Worm (Caenorhabditis elegans) whole organism, L1 larva: ENCODE results near the gene zim-3.

ENCODE experiments used
- C04F5.9 ChIP-seq: sonication (generic microtip); optimal IDR thresholded peaks from 2 replicates; lab custom pipeline; 2016; ENCODE audit warnings: missing genetic modification characterization, missing compliant biosample characterization
- C34B4.2 ChIP-seq: sonication (generic microtip); optimal IDR thresholded peaks from 2 replicates; lab custom pipeline; 2017; ENCODE audit warnings: mild to moderate bottlenecking, missing genetic modification characterization, missing compliant biosample characterization
- blmp-1 ChIP-seq: fragments of 150-350 bp; optimal IDR thresholded peaks from 2 replicates; lab custom pipeline; 2014; ENCODE audit warnings: missing biosample characterization, missing genetic modification characterization
- efl-1 ChIP-seq, 4 experiments: fragments of 150-350 bp; optimal IDR thresholded peaks in 3 of 4; peaks in 1 of 4; 1 replicate in 1 of 4; 2 replicates in 3 of 4; lab custom pipeline; 2014; ENCODE audit warnings: missing biosample characterization in 2 of 4, missing genetic modification characterization in 2 of 4, missing genetic modification reagents in 2 of 4
- elt-3 ChIP-seq, 6 experiments: fragments of 150-350 bp in 1 of 6; sonication (generic microtip); optimal IDR thresholded peaks; 2 replicates each; lab custom pipeline; 2017 to 2018; ENCODE audit warnings: missing biosample characterization in 6 of 6, missing genetic modification characterization in 6 of 6, inconsistent platforms in 1 of 6
- fkh-10 ChIP-seq: sonication (generic microtip); optimal IDR thresholded peaks from 2 replicates; lab custom pipeline; 2017; ENCODE audit warnings: missing biosample characterization, missing genetic modification reagents, missing genetic modification characterization
- fkh-4 ChIP-seq: sonication (generic microtip); optimal IDR thresholded peaks from 2 replicates; lab custom pipeline; 2016; ENCODE audit warnings: missing compliant biosample characterization, missing genetic modification characterization, borderline replicate concordance
- hlh-17 ChIP-seq: fragments of 200-800 bp; sonication (Bioruptor generic); optimal IDR thresholded peaks from 2 replicates; lab custom pipeline; 2018; ENCODE audit warnings: missing genetic modification characterization, mild to moderate bottlenecking, missing compliant biosample characterization, moderate library complexity, borderline replicate concordance
- lin-14 ChIP-seq: fragments of 200-800 bp; sonication (Bioruptor generic); optimal IDR thresholded peaks from 2 replicates; lab custom pipeline; 2018; ENCODE audit warnings: mild to moderate bottlenecking, missing genetic modification characterization, moderate library complexity, missing compliant biosample characterization
- lin-39 ChIP-seq: fragments of 150-350 bp; optimal IDR thresholded peaks from 2 replicates; lab custom pipeline; 2014; ENCODE audit warnings: missing biosample characterization, missing genetic modification reagents, missing genetic modification characterization
- lsy-2 ChIP-seq, 2 experiments: fragments of 150-350 bp; optimal IDR thresholded peaks; 2 replicates each; lab custom pipeline; 2014; ENCODE audit warnings: missing biosample characterization in 2 of 2, missing genetic modification characterization in 2 of 2
- mdl-1 ChIP-seq, 2 experiments: fragments of 150-350 bp; optimal IDR thresholded peaks; 2 replicates each; lab custom pipeline; 2014 to 2017; ENCODE audit warnings: missing biosample characterization in 2 of 2, missing genetic modification characterization in 2 of 2, inconsistent platforms in 1 of 2
- nhr-20 ChIP-seq: sonication (generic microtip); optimal IDR thresholded peaks from 2 replicates; lab custom pipeline; 2016; ENCODE audit warnings: mild to moderate bottlenecking, missing genetic modification characterization, missing compliant biosample characterization
- nhr-85 ChIP-seq: sonication (generic microtip); peaks from one replicate; lab custom pipeline; 2016; ENCODE audit warnings: missing genetic modification characterization, inconsistent platforms, missing compliant biosample characterization
- unc-86 ChIP-seq: sonication (generic microtip); optimal IDR thresholded peaks from 2 replicates; lab custom pipeline; 2016; ENCODE audit warnings: missing genetic modification characterization, missing compliant biosample characterization
- xbp-1 ChIP-seq: sonication (generic microtip); optimal IDR thresholded peaks from 2 replicates; lab custom pipeline; 2016; ENCODE audit warnings: missing genetic modification characterization, missing compliant biosample characterization
- zip-4 ChIP-seq: fragments of 200-800 bp; sonication (Bioruptor generic); optimal IDR thresholded peaks from 2 replicates; lab custom pipeline; 2018; ENCODE audit warnings: mild to moderate bottlenecking, missing genetic modification characterization, moderate library complexity, missing compliant biosample characterization

The zim-3 gene

ce11 chrIV:10608275-10608674 lies 49.8 kb downstream of the zim-3 start, which contains the start of gene R09H10.6:
Gene R09H10.6, plus strand, starts transcription at chrIV:10608575.
- TF ChIP-seq C04F5.9 (tag; lab: Kevin White, UChicago) (no peak), fkh-10 (GFP tag; lab: Kevin White, UChicago) (no peak), efl-1 (optimal IDR thresholded peaks at IDR 0.05; lab: Kevin White, UChicago) (no peak), efl-1 (GFP tag; optimal IDR thresholded peaks at IDR 0.05 in 1 of 2; lab: Kevin White, UChicago) (no peak), mdl-1 (tag; optimal IDR thresholded peaks at IDR 0.05; lab: Kevin White, UChicago) (no peak), nhr-85 (no peak), lin-39 (tag; lab: Kevin White, UChicago) (no peak), unc-86 (no peak), fkh-4 (tag; lab: Kevin White, UChicago) (no peak), C34B4.2 (no peak), lsy-2 (tag; optimal IDR thresholded peaks at IDR 0.05; lab: Kevin White, UChicago) (no peak), hlh-17 (no peak), xbp-1 (tag; lab: Kevin White, UChicago) (no peak)
- TF ChIP-seq, all 84 proteins: peak for 0

ce11 chrIV:10609920-10610319 lies 51.4 kb downstream of the zim-3 start:
- TF ChIP-seq zip-4 (GFP tag; lab: Kevin White, UChicago) (no peak), nhr-85 (peak; percentile 80), elt-3 (tag; optimal IDR thresholded peaks at IDR 0.05; lab: Kevin White, UChicago) (peak in 5 of 6 experiments; percentile 46 to 79 (median 61)), blmp-1 (tag; lab: Kevin White, UChicago) (peak; percentile 55), nhr-20 (tag; lab: Kevin White, UChicago) (peak; percentile 21), lin-14 (GFP tag; lab: Kevin White, UChicago) (peak; percentile 51)
